Worm (Caenorhabditis elegans) whole organism, L4 larva: Measurements from ENCODE around the gene W09D6.1.
A peak's percentile ranks its signal among the peaks of the same experiment; 100 is the strongest.

Experiments
- D1046.2 ChIP-seq: fragments of 200-800 bp; sonication (Bioruptor generic); IDR thresholded peaks from 2 replicates; pipeline ENCODE4 v1.3.6; 2022; ENCODE audit warnings: missing genetic modification characterization, missing compliant biosample characterization
- F49E8.2 ChIP-seq: sonication (generic microtip); optimal IDR thresholded peaks from 2 replicates; lab custom pipeline; 2016; ENCODE audit warnings: missing compliant biosample characterization, mild to moderate bottlenecking, missing genetic modification characterization, borderline replicate concordance
- R02D3.7 ChIP-seq: fragments of 150-350 bp; sonication (generic microtip); optimal IDR thresholded peaks from 3 replicates; lab custom pipeline; 2014; ENCODE audit warnings: missing biosample characterization, missing genetic modification characterization
- Y5F2A.4 ChIP-seq: fragments of 200-800 bp; sonication (Bioruptor generic); optimal IDR thresholded peaks from 2 replicates; lab custom pipeline; 2018; ENCODE audit warnings: mild to moderate bottlenecking, missing genetic modification characterization, missing compliant biosample characterization
- Y75B8A.6 ChIP-seq: fragments of 200-800 bp; sonication (Bioruptor generic); IDR thresholded peaks from 2 replicates; pipeline ENCODE4 v1.3.6; 2022; ENCODE audit warnings: missing genetic modification reagents, missing genetic modification characterization, missing compliant biosample characterization
- ZK337.2 ChIP-seq: fragments of 200-800 bp; sonication (Bioruptor generic); IDR thresholded peaks from 2 replicates; pipeline ENCODE4 v1.3.6; 2022; ENCODE audit warnings: missing genetic modification reagents, missing genetic modification characterization, missing compliant biosample characterization
- ZK546.5 ChIP-seq, 2 experiments: sonication (generic microtip); optimal IDR thresholded peaks; 2 replicates each; lab custom pipeline; 2017; ENCODE audit warnings: missing biosample characterization in 2 of 2, missing genetic modification characterization in 2 of 2
- aha-1 ChIP-seq: fragments of 150-350 bp; peaks from one replicate; lab custom pipeline; 2014; ENCODE audit warnings: missing biosample characterization, missing genetic modification characterization
- aly-2 ChIP-seq: sonication (generic microtip); optimal IDR thresholded peaks from 2 replicates; lab custom pipeline; 2018; ENCODE audit warnings: missing biosample characterization, missing genetic modification characterization
- ama-1 ChIP-seq: fragments of 150-350 bp; optimal IDR thresholded peaks from 2 replicates; lab custom pipeline; 2014; ENCODE audit warnings: inconsistent platforms, mixed read lengths
- attf-4 ChIP-seq: sonication (generic microtip); optimal IDR thresholded peaks from 3 replicates; lab custom pipeline; 2017; ENCODE audit warnings: missing biosample characterization, missing genetic modification characterization
- ceh-20 ChIP-seq: fragments of 200-800 bp; sonication (Bioruptor generic); IDR thresholded peaks from 2 replicates; pipeline ENCODE4 v1.3.6; 2022; ENCODE audit warnings: missing genetic modification reagents, missing genetic modification characterization, missing compliant biosample characterization
- ceh-32 ChIP-seq: sonication (generic microtip); optimal IDR thresholded peaks from 2 replicates; lab custom pipeline; 2016; ENCODE audit warnings: mild to moderate bottlenecking, missing genetic modification characterization, missing compliant biosample characterization; ENCODE audit not compliant: poor library complexity
- ceh-82 ChIP-seq: sonication (generic microtip); optimal IDR thresholded peaks from 2 replicates; lab custom pipeline; 2017; ENCODE audit warnings: missing biosample characterization, missing genetic modification characterization
- cey-2 ChIP-seq: sonication (generic microtip); optimal IDR thresholded peaks from 3 replicates; lab custom pipeline; 2017; ENCODE audit warnings: missing genetic modification characterization, mild to moderate bottlenecking, missing compliant biosample characterization, antibody characterized with exemption, borderline replicate concordance; ENCODE audit not compliant: insufficient read depth
- daf-12 ChIP-seq: fragments of 150-350 bp; optimal IDR thresholded peaks from 2 replicates; lab custom pipeline; 2014; ENCODE audit warnings: missing biosample characterization, missing genetic modification reagents, missing genetic modification characterization
- dmd-6 ChIP-seq: fragments of 200-800 bp; sonication (Bioruptor generic); IDR thresholded peaks from 2 replicates; pipeline ENCODE4 v1.3.6; 2022; ENCODE audit warnings: missing genetic modification reagents, missing genetic modification characterization, missing compliant biosample characterization
- dmd-8 ChIP-seq: fragments of 200-800 bp; sonication (Bioruptor generic); IDR thresholded peaks from 2 replicates; pipeline ENCODE4 v1.3.6; 2022; ENCODE audit warnings: missing genetic modification characterization, missing compliant biosample characterization
- egl-27 ChIP-seq: sonication (generic microtip); optimal IDR thresholded peaks from 3 replicates; lab custom pipeline; 2017; ENCODE audit warnings: missing biosample characterization, missing genetic modification reagents, missing genetic modification characterization
- hlh-30 ChIP-seq: sonication (generic microtip); optimal IDR thresholded peaks from 2 replicates; lab custom pipeline; 2017; ENCODE audit warnings: antibody characterized with exemption, mild to moderate bottlenecking, missing genetic modification characterization, missing compliant biosample characterization; ENCODE audit not compliant: insufficient read depth
- jun-1 ChIP-seq: fragments of 150-350 bp; optimal IDR thresholded peaks from 2 replicates; lab custom pipeline; 2014; ENCODE audit warnings: missing biosample characterization, missing genetic modification reagents, missing genetic modification characterization
- lin-13 ChIP-seq: fragments of 150-350 bp; optimal IDR thresholded peaks from 2 replicates; lab custom pipeline; 2014; ENCODE audit warnings: missing biosample characterization, missing genetic modification reagents, missing genetic modification characterization
- lin-15B ChIP-seq: fragments of 150-350 bp; sonication (generic microtip); optimal IDR thresholded peaks from 3 replicates; lab custom pipeline; 2014; ENCODE audit warnings: missing biosample characterization, missing genetic modification characterization
- lsy-2 ChIP-seq, 2 experiments: fragments of 150-350 bp in 1 of 2; sonication (generic microtip) in 1 of 2; optimal IDR thresholded peaks; 2 replicates each; lab custom pipeline; 2014 to 2017; ENCODE audit warnings: missing biosample characterization in 2 of 2, missing genetic modification characterization in 2 of 2
- madf-9 ChIP-seq: fragments of 200-800 bp; sonication (Bioruptor generic); conservative IDR thresholded peaks from 2 replicates; pipeline ENCODE4 v1.3.6; 2022; ENCODE audit warnings: missing genetic modification reagents, missing genetic modification characterization, missing compliant biosample characterization
- mdl-1 ChIP-seq, 2 experiments: fragments of 150-350 bp in 1 of 2; sonication (generic microtip) in 1 of 2; optimal IDR thresholded peaks; 2 replicates each; lab custom pipeline; 2014 to 2017; ENCODE audit warnings: missing biosample characterization in 2 of 2, missing genetic modification characterization in 2 of 2
- mdt-29 ChIP-seq: fragments of 200-800 bp; sonication (Bioruptor generic); IDR thresholded peaks from 2 replicates; pipeline ENCODE4 v1.3.6; 2022; ENCODE audit warnings: missing genetic modification reagents, missing genetic modification characterization, missing compliant biosample characterization
- mep-1 ChIP-seq: fragments of 150-350 bp; sonication (generic microtip); optimal IDR thresholded peaks from 3 replicates; lab custom pipeline; 2014; ENCODE audit warnings: missing biosample characterization, missing genetic modification characterization
- mxl-3 ChIP-seq: fragments of 200-800 bp; sonication (Bioruptor generic); optimal IDR thresholded peaks from 2 replicates; lab custom pipeline; 2018; ENCODE audit warnings: mild to moderate bottlenecking, missing genetic modification characterization, missing compliant biosample characterization
- nhr-10 ChIP-seq: fragments of 150-350 bp; optimal IDR thresholded peaks from 2 replicates; lab custom pipeline; 2014; ENCODE audit warnings: missing biosample characterization, missing genetic modification characterization
- nhr-102 ChIP-seq: sonication (generic microtip); optimal IDR thresholded peaks from 2 replicates; lab custom pipeline; 2016; ENCODE audit warnings: mild to moderate bottlenecking, missing genetic modification characterization, moderate library complexity, missing compliant biosample characterization
- nhr-111 ChIP-seq: fragments of 200-800 bp; sonication (Bioruptor generic); optimal IDR thresholded peaks from 2 replicates; lab custom pipeline; 2018; ENCODE audit warnings: mild to moderate bottlenecking, missing genetic modification characterization, missing compliant biosample characterization
- nhr-237 ChIP-seq: sonication (generic microtip); optimal IDR thresholded peaks from 2 replicates; lab custom pipeline; 2017; ENCODE audit warnings: missing biosample characterization, missing genetic modification characterization
- nhr-25 ChIP-seq: sonication (generic microtip); optimal IDR thresholded peaks from 2 replicates; lab custom pipeline; 2017; ENCODE audit warnings: missing genetic modification characterization, mild to moderate bottlenecking, missing compliant biosample characterization, antibody characterized with exemption, moderate library complexity, borderline replicate concordance; ENCODE audit not compliant: insufficient read depth
- nhr-28 ChIP-seq: fragments of 150-350 bp; optimal IDR thresholded peaks from 2 replicates; lab custom pipeline; 2014; ENCODE audit warnings: missing biosample characterization, missing genetic modification characterization
- nhr-42 ChIP-seq: fragments of 200-800 bp; sonication (Bioruptor generic); IDR thresholded peaks from 2 replicates; pipeline ENCODE4 v1.3.6; 2022; ENCODE audit warnings: missing genetic modification characterization, missing compliant biosample characterization
- nhr-6 ChIP-seq: fragments of 150-350 bp; optimal IDR thresholded peaks from 2 replicates; lab custom pipeline; 2014; ENCODE audit warnings: missing biosample characterization, missing genetic modification characterization
- nhr-76 ChIP-seq: fragments of 150-350 bp; optimal IDR thresholded peaks from 2 replicates; lab custom pipeline; 2014; ENCODE audit warnings: missing biosample characterization, missing genetic modification characterization
- pha-4 ChIP-seq, 2 experiments: fragments of 150-350 bp in 1 of 2; fragments of 200-800 bp in 1 of 2; sonication (Bioruptor generic) in 1 of 2; IDR thresholded peaks in 1 of 2; optimal IDR thresholded peaks in 1 of 2; 2 replicates each; pipeline versions ENCODE4 v1.3.6 to Lab custom; 2014 to 2022; ENCODE audit warnings: missing genetic modification characterization in 2 of 2, missing genetic modification reagents in 2 of 2, missing biosample characterization in 1 of 2, missing compliant biosample characterization in 1 of 2
- sdz-12 ChIP-seq: fragments of 200-800 bp; sonication (Bioruptor generic); optimal IDR thresholded peaks from 2 replicates; lab custom pipeline; 2018; ENCODE audit warnings: mild to moderate bottlenecking, missing genetic modification characterization, missing compliant biosample characterization
- skn-1 ChIP-seq: fragments of 150-350 bp; optimal IDR thresholded peaks from 2 replicates; lab custom pipeline; 2014; ENCODE audit warnings: missing biosample characterization, missing genetic modification characterization
- spr-1 ChIP-seq: sonication (generic microtip); optimal IDR thresholded peaks from 2 replicates; lab custom pipeline; 2016; ENCODE audit warnings: mild to moderate bottlenecking, missing genetic modification characterization, missing compliant biosample characterization
- spr-3 ChIP-seq: fragments of 200-800 bp; sonication (Bioruptor generic); optimal IDR thresholded peaks from 2 replicates; lab custom pipeline; 2018; ENCODE audit warnings: mild to moderate bottlenecking, missing genetic modification characterization, missing compliant biosample characterization
- tag-97 ChIP-seq: fragments of 200-800 bp; sonication (Bioruptor generic); IDR thresholded peaks from 2 replicates; pipeline ENCODE4 v1.3.6; 2022; ENCODE audit warnings: missing genetic modification characterization, missing compliant biosample characterization
- unc-130 ChIP-seq: sonication (generic microtip); optimal IDR thresholded peaks from 2 replicates; lab custom pipeline; 2016; ENCODE audit warnings: missing genetic modification reagents, missing genetic modification characterization, missing compliant biosample characterization
- unc-62 ChIP-seq, 3 experiments: fragments of 150-350 bp in 1 of 3; sonication (generic microtip); optimal IDR thresholded peaks in 2 of 3; peaks in 1 of 3; 1 replicate in 1 of 3; 2 replicates in 2 of 3; lab custom pipeline; 2014 to 2017; ENCODE audit warnings: missing biosample characterization in 3 of 3, missing genetic modification characterization in 3 of 3, missing genetic modification reagents in 3 of 3, missing genotype in 1 of 3
- zfp-3 ChIP-seq: fragments of 200-800 bp; sonication (Bioruptor generic); conservative IDR thresholded peaks from 2 replicates; pipeline ENCODE4 v1.3.6; 2022; ENCODE audit warnings: missing genetic modification reagents, missing genetic modification characterization, missing compliant biosample characterization
- zip-11 ChIP-seq: fragments of 200-800 bp; sonication (Bioruptor generic); IDR thresholded peaks from 2 replicates; pipeline ENCODE4 v1.3.6; 2022; ENCODE audit warnings: missing genetic modification characterization, missing compliant biosample characterization
- zip-2 ChIP-seq: fragments of 150-350 bp; optimal IDR thresholded peaks from 2 replicates; lab custom pipeline; 2014; ENCODE audit warnings: missing biosample characterization, missing genetic modification characterization
- ztf-7 ChIP-seq: fragments of 150-350 bp; optimal IDR thresholded peaks from 2 replicates; lab custom pipeline; 2014; ENCODE audit warnings: missing biosample characterization, missing genetic modification characterization

Gene W09D6.1

DNA sequence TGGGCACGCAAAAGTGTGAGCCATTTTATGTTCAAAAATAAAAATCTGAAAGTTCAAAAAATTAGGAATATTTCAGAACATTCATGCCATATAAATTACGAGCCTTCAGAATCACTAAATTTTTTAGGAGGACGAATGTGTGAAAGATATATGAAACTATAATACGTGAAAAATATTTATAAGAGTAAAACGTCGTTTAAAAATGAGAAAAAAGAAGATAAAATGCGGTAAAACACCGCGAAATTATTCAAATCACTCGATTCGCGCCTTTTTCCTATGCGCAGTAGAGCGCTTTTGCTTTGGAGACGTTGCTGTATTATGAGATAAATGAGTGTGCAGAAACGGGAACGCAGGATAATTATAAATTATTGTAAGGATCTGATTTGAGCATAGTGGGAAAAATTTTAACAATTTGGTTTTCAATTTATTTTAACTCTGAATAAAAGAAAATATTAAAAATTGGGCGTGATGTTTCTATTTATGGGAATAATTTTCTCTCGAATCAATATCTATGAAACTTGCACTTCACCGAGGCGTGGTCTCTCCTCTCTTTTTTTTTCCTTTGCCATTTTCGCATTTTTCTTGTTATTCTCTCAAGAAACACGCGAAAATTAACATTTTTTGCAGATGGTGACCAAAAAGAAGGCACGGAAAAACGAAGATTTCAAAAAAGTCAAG lies 50.7 kb downstream of the W09D6.1 start, which contains the start of the genes sup-35 and Y48A6C.4 (continued):
- peak in 1 of 2 experiments; percentile 47 for TF ChIP-seq unc-62 (GFP tag; optimal IDR thresholded peaks at IDR 0.05 in 1 of 2; lab: Kevin White, UChicago)
- no peak for TF ChIP-seq unc-62 (tag; optimal IDR thresholded peaks at IDR 0.05; lab: Kevin White, UChicago)
- no peak for TF ChIP-seq pha-4 (GFP tag; IDR thresholded peaks at IDR 0.05; lab: Robert Waterston, UW)
- no peak for TF ChIP-seq pha-4 (tag; optimal IDR thresholded peaks at IDR 0.05; lab: Kevin White, UChicago)
- peak; percentile 48 for TF ChIP-seq aha-1 (tag; lab: Kevin White, UChicago)
- no peak for TF ChIP-seq Y5F2A.4 (GFP tag; lab: Kevin White, UChicago)
- TF ChIP-seq lin-13 (GFP tag; lab: Kevin White, UChicago) = peak; percentile 61
- TF ChIP-seq nhr-76 = no peak
- peak; percentile 58 for TF ChIP-seq lin-15B (tag; lab: Kevin White, UChicago)
- TF ChIP-seq attf-4 = no peak
- no peak for TF ChIP-seq ZK546.5 (tag; optimal IDR thresholded peaks at IDR 0.05; lab: Kevin White, UChicago)
- no peak for TF ChIP-seq nhr-237 (tag; lab: Kevin White, UChicago)
- no peak for TF ChIP-seq aly-2 (tag; lab: Kevin White, UChicago)
- TF ChIP-seq Y75B8A.6 = no peak
- TF ChIP-seq zip-2 (tag; lab: Kevin White, UChicago) = no peak
- TF ChIP-seq jun-1 = no peak
- TF ChIP-seq nhr-111 (GFP tag; lab: Kevin White, UChicago) = no peak
- TF ChIP-seq mep-1 (tag; lab: Kevin White, UChicago) = peak; percentile 78
- TF ChIP-seq sdz-12 (GFP tag; lab: Kevin White, UChicago) = no peak
- TF ChIP-seq spr-1 (tag; lab: Kevin White, UChicago) = peak; percentile 21
- no peak for TF ChIP-seq ceh-20
- no peak for TF ChIP-seq cey-2 (tag; lab: Kevin White, UChicago)
- TF ChIP-seq lsy-2 (tag; optimal IDR thresholded peaks at IDR 0.05; lab: Kevin White, UChicago) = peak in 1 of 2 experiments; percentile 87
- TF ChIP-seq spr-3 (GFP tag; lab: Kevin White, UChicago) = no peak
- TF ChIP-seq nhr-6 (tag; lab: Kevin White, UChicago) = peak; percentile 71
- peak; percentile 87 for TF ChIP-seq unc-130
- peak; percentile 51 for TF ChIP-seq hlh-30 (tag; lab: Kevin White, UChicago)
- no peak for TF ChIP-seq skn-1 (tag; lab: Kevin White, UChicago)
- TF ChIP-seq ama-1 (lab: Kevin White, UChicago) = no peak
- TF ChIP-seq nhr-102 (tag; lab: Kevin White, UChicago) = peak; percentile 50
- TF ChIP-seq D1046.2 (GFP tag; lab: Robert Waterston, UW) = no peak
- TF ChIP-seq nhr-28 = peak; percentile 27
- no peak for TF ChIP-seq nhr-42 (GFP tag; lab: Robert Waterston, UW)
- no peak for TF ChIP-seq mdl-1 (tag; optimal IDR thresholded peaks at IDR 0.05; lab: Kevin White, UChicago)
- TF ChIP-seq ceh-82 (tag; lab: Kevin White, UChicago) = no peak
- no peak for TF ChIP-seq mdt-29 (GFP tag; lab: Robert Waterston, UW)
- no peak for TF ChIP-seq madf-9 (GFP tag; lab: Robert Waterston, UW)
- no peak for TF ChIP-seq F49E8.2
- TF ChIP-seq nhr-10 (tag; lab: Kevin White, UChicago) = no peak
- TF ChIP-seq daf-12 (tag; lab: Kevin White, UChicago) = no peak
- TF ChIP-seq dmd-8 (GFP tag; lab: Robert Waterston, UW) = no peak
- no peak for TF ChIP-seq ceh-32 (tag; lab: Kevin White, UChicago)
- TF ChIP-seq ZK337.2 (GFP tag; lab: Robert Waterston, UW) = no peak
- no peak for TF ChIP-seq zip-11 (GFP tag; lab: Robert Waterston, UW)
- peak; percentile 31; the same call in 1 of the 2 replicates for TF ChIP-seq dmd-6
- TF ChIP-seq mxl-3 (GFP tag; lab: Kevin White, UChicago) = no peak
- peak; percentile 67 for TF ChIP-seq ztf-7 (tag; lab: Kevin White, UChicago)
- no peak for TF ChIP-seq egl-27 (tag; lab: Kevin White, UChicago)
- no peak for TF ChIP-seq R02D3.7
- no peak for TF ChIP-seq tag-97
- TF ChIP-seq nhr-25 (tag; lab: Kevin White, UChicago) = peak; percentile 7
- TF ChIP-seq zfp-3 (GFP tag; lab: Robert Waterston, UW) = no peak
